Worm (Caenorhabditis elegans): ENCODE measurements around the gene pals-26.

pals-26 gene

ce11 chrIII:4357438-4357837 lies 17.5 kb upstream of the pals-26 start:
- peak; percentile 33 for TF ChIP-seq unc-62 (GFP tag; optimal IDR thresholded peaks at IDR 0.05)
- no peak for TF ChIP-seq unc-120 (tag; optimal IDR thresholded peaks at IDR 0.05; ENCODE audit: poor library complexity, severe bottlenecking)
- no peak for TF ChIP-seq nhr-12 (tag; optimal IDR thresholded peaks at IDR 0.05)

ce11 chrIII:4358345-4358744 lies 16.6 kb upstream of the pals-26 start:
- TF ChIP-seq ztf-11 (tag; optimal IDR thresholded peaks at IDR 0.05) (no peak), mab-5 (tag; optimal IDR thresholded peaks at IDR 0.05) (peak; percentile 89), hlh-1 (tag; optimal IDR thresholded peaks at IDR 0.05) (peak; percentile 96), unc-120 (tag; optimal IDR thresholded peaks at IDR 0.05; ENCODE audit: poor library complexity, severe bottlenecking) (peak; percentile 31), unc-62 (GFP tag; optimal IDR thresholded peaks at IDR 0.05) (peak; percentile 98), cnd-1 (tag; optimal IDR thresholded peaks at IDR 0.05) (no peak)

- TF ChIP-seq drap-1 (GFP tag; optimal IDR thresholded peaks at IDR 0.05) (no peak), hlh-1 (tag; optimal IDR thresholded peaks at IDR 0.05) (peak; percentile 80), sptf-1 (tag; optimal IDR thresholded peaks at IDR 0.05) (no peak), lin-13 (tag; optimal IDR thresholded peaks at IDR 0.05) (no peak)
These were observed 15.7 kb upstream of the pals-26 start for ce11 chrIII:4359208-4359607.

- TF ChIP-seq sptf-1 (tag; optimal IDR thresholded peaks at IDR 0.05) (no peak), nhr-2 (tag; optimal IDR thresholded peaks at IDR 0.05) (no peak), pha-4 (tag; optimal IDR thresholded peaks at IDR 0.05) (no peak), tbx-8 (GFP tag; optimal IDR thresholded peaks at IDR 0.05) (no peak), nhr-12 (tag; optimal IDR thresholded peaks at IDR 0.05) (no peak), zip-8 (tag; optimal IDR thresholded peaks at IDR 0.05) (no peak), unc-120 (tag; optimal IDR thresholded peaks at IDR 0.05; ENCODE audit: poor library complexity, severe bottlenecking) (no peak), mls-2 (tag; optimal IDR thresholded peaks at IDR 0.05) (no peak), hlh-1 (tag; optimal IDR thresholded peaks at IDR 0.05) (peak; percentile 89), unc-62 (GFP tag; optimal IDR thresholded peaks at IDR 0.05) (peak; percentile 71)
These were observed 15.1 kb upstream of the pals-26 start for ce11 chrIII:4359900-4360299.

ce11 chrIII:4362332-4362731 lies 12.6 kb upstream of the pals-26 start:
- TF ChIP-seq ham-2 (GFP tag; optimal IDR thresholded peaks at IDR 0.05) = peak; percentile 26
- TF ChIP-seq unc-39 (tag; optimal IDR thresholded peaks at IDR 0.05) = no peak

- no peak for TF ChIP-seq lin-32 (GFP tag; optimal IDR thresholded peaks at IDR 0.05)
- TF ChIP-seq mep-1 (tag; optimal IDR thresholded peaks at IDR 0.05) = no peak
- no peak for TF ChIP-seq pha-4 (tag; optimal IDR thresholded peaks at IDR 0.05)
- no peak for TF ChIP-seq elt-3 (tag; optimal IDR thresholded peaks at IDR 0.05)
These were observed 10.0 kb upstream of the pals-26 start, which contains the start of gene ckb-1 for ce11 chrIII:4364974-4365373. Gene ckb-1 (plus strand): TSS chrIII:4365274.

- TF ChIP-seq mep-1 (tag; optimal IDR thresholded peaks at IDR 0.05) = no peak
- TF ChIP-seq ces-1 (GFP tag; optimal IDR thresholded peaks at IDR 0.05) = no peak
- no peak for TF ChIP-seq ceh-83 (GFP tag; optimal IDR thresholded peaks at IDR 0.05)
- TF ChIP-seq nhr-28 (tag; optimal IDR thresholded peaks at IDR 0.05) = no peak
- no peak for TF ChIP-seq sptf-1 (tag; optimal IDR thresholded peaks at IDR 0.05)
- no peak for TF ChIP-seq ceh-43 (GFP tag; optimal IDR thresholded peaks at IDR 0.05)
- no peak for TF ChIP-seq M03D4.4 (tag; optimal IDR thresholded peaks at IDR 0.05)
- no peak for TF ChIP-seq elt-3 (tag; optimal IDR thresholded peaks at IDR 0.05)
- TF ChIP-seq unc-39 (tag; optimal IDR thresholded peaks at IDR 0.05) = no peak
- no peak for TF ChIP-seq snpc-4 (tag; optimal IDR thresholded peaks at IDR 0.05)
- no peak for TF ChIP-seq cnd-1 (tag; optimal IDR thresholded peaks at IDR 0.05)
- TF ChIP-seq nhr-76 (tag; optimal IDR thresholded peaks at IDR 0.05) = no peak
- no peak for TF ChIP-seq flh-1 (GFP tag; optimal IDR thresholded peaks at IDR 0.05)
- TF ChIP-seq lin-13 (tag; optimal IDR thresholded peaks at IDR 0.05) = no peak
- TF ChIP-seq nhr-2 (tag; optimal IDR thresholded peaks at IDR 0.05) = no peak
- TF ChIP-seq tbx-8 (GFP tag; optimal IDR thresholded peaks at IDR 0.05) = no peak
- no peak for TF ChIP-seq lin-32 (GFP tag; optimal IDR thresholded peaks at IDR 0.05)
- TF ChIP-seq unc-120 (tag; optimal IDR thresholded peaks at IDR 0.05; ENCODE audit: poor library complexity, severe bottlenecking) = no peak
- TF ChIP-seq ztf-11 (tag; optimal IDR thresholded peaks at IDR 0.05) = no peak
These were observed 7.3 kb upstream of the pals-26 start, which contains the start of gene ckb-2 for ce11 chrIII:4367649-4368048. Gene ckb-2 (plus strand): TSS chrIII:4367949.

Measured in whole organism, mixed stage, embryonic.